Worm (Caenorhabditis elegans) whole organism, L4 larva: ENCODE results near the gene Y61B8B.3.

Experiments used
- egl-27 ChIP-seq: sonication (generic microtip); optimal IDR thresholded peaks from 3 replicates; lab custom pipeline; 2017; ENCODE audit warnings: missing biosample characterization, missing genetic modification reagents, missing genetic modification characterization
- egl-43 ChIP-seq: fragments of 200-800 bp; sonication (Bioruptor generic); IDR thresholded peaks from 2 replicates; pipeline ENCODE4 v1.3.6; 2022; ENCODE audit warnings: missing genetic modification reagents, missing genetic modification characterization, missing compliant biosample characterization
- lin-1 ChIP-seq: fragments of 200-800 bp; sonication (Bioruptor generic); IDR thresholded peaks from 2 replicates; pipeline ENCODE4 v1.3.6; 2022; ENCODE audit warnings: missing genetic modification reagents, missing genetic modification characterization, missing compliant biosample characterization
- mdl-1 ChIP-seq, 2 experiments: fragments of 150-350 bp in 1 of 2; sonication (generic microtip) in 1 of 2; optimal IDR thresholded peaks; 2 replicates each; lab custom pipeline; 2014 to 2017; ENCODE audit warnings: missing biosample characterization in 2 of 2, missing genetic modification characterization in 2 of 2
- snpc-4 ChIP-seq: fragments of 150-350 bp; optimal IDR thresholded peaks from 2 replicates; lab custom pipeline; 2014; ENCODE audit warnings: missing biosample characterization, missing genetic modification characterization

DNA sequence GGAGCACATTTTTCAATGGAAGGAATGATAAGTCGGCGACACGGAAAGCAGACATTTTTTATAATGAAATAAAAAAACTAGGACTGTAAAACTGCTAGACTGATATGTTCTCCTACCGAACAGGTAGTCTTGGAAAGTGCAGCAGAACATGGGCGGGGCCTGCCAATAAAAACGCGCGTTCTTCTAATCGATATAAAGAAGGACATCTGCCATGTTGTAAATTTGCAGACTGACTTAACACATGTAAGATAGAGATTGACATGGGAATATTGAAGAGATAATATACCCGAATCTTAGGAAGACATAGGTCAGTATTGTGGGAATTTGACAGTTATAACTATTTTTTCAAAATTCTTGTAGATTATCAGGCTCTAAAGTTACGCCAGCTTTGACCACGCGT lies 15.6 kb upstream of the Y61B8B.3 start, which contains the start of gene sdz-16:
- TF ChIP-seq mdl-1 (tag; optimal IDR thresholded peaks at IDR 0.05; lab: Kevin White, UChicago) (no peak), egl-43 (GFP tag; lab: Robert Waterston, UW) (no peak), snpc-4 (tag; lab: Kevin White, UChicago) (no peak), egl-27 (tag; lab: Kevin White, UChicago) (no peak), lin-1 (GFP tag; lab: Robert Waterston, UW) (no peak)
